Worm (Caenorhabditis elegans): ENCODE results near the gene ZK616.61.

Gene ZK616.61

DNA sequence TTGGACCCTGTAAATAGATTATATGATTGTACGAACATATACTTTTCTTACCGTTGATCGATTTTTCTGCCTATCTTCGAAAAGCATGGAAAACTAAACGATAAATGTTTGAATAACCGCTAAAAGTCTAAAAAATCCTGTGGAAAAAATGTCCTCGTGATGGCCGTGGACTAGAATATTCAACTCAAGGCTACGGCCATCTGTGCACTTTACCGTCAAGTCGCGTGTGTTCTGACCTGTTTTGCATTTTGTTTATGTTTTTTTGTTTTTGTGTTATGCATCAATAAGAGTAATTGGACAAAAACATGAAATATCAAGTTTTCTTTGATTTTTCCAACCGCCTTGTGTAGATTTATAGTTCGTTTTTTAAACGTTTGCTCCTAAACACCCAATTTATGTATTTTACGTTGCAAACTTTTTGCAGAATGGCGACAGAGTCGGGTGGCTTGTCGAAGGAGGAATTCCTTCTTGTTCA is 41.3 kb upstream of the ZK616.61 start, which contains the start of the genes hda-6 and F41H10.4 (continued):
- TF ChIP-seq zfh-2 (GFP tag; conservative IDR thresholded peaks at IDR 0.05) (no peak), rcor-1 (GFP tag; IDR thresholded peaks at IDR 0.05) (no peak), snpc-3.4 (tag; optimal IDR thresholded peaks at IDR 0.05) (peak; percentile 78), K12H6.12 (tag; optimal IDR thresholded peaks at IDR 0.05) (peak; percentile 24), Y53F4B.3 (GFP tag; IDR thresholded peaks at IDR 0.05) (no peak), bed-2 (GFP tag; IDR thresholded peaks at IDR 0.05) (no peak), attf-5 (GFP tag; optimal IDR thresholded peaks at IDR 0.05) (peak; percentile 86), ceh-27 (GFP tag; optimal IDR thresholded peaks at IDR 0.05) (peak; percentile 92), F22D6.2 (tag; optimal IDR thresholded peaks at IDR 0.05) (no peak), attf-6 (GFP tag; IDR thresholded peaks at IDR 0.05) (no peak), attf-3 (GFP tag; conservative IDR thresholded peaks at IDR 0.05) (no peak), nhr-90 (tag; optimal IDR thresholded peaks at IDR 0.05) (no peak), Y67H2A.10 (GFP tag; conservative IDR thresholded peaks at IDR 0.05) (no peak), aptf-3 (GFP tag; IDR thresholded peaks at IDR 0.05) (no peak), tlf-1 (GFP tag; optimal IDR thresholded peaks at IDR 0.05) (peak; percentile 15), xnd-1 (tag; optimal IDR thresholded peaks at IDR 0.05) (no peak), let-607 (tag; optimal IDR thresholded peaks at IDR 0.05) (peak in 1 of 2 experiments; percentile 9), F52B5.7 (tag; optimal IDR thresholded peaks at IDR 0.05) (no peak), Y95B8A.8 (GFP tag; IDR thresholded peaks at IDR 0.05) (no peak), K11D2.4 (GFP tag; IDR thresholded peaks at IDR 0.05) (0 out of 2 replicates have a peak, but pooled peaks have one; percentile 13), ekl-4 (GFP tag; IDR thresholded peaks at IDR 0.05) (peak; percentile 55; the same call in 1 of the 2 replicates), repo-1 (tag; optimal IDR thresholded peaks at IDR 0.05) (no peak), rec-8 (tag; optimal IDR thresholded peaks at IDR 0.05) (no peak), mxl-1 (tag; optimal IDR thresholded peaks at IDR 0.05) (no peak), madf-10 (tag; optimal IDR thresholded peaks at IDR 0.05) (peak; percentile 12), ama-1 (optimal IDR thresholded peaks at IDR 0.05) (no peak), ama-1 (GFP tag; optimal IDR thresholded peaks at IDR 0.05) (no peak), D2030.7 (GFP tag; IDR thresholded peaks at IDR 0.05) (no peak), ztf-6 (GFP tag; IDR thresholded peaks at IDR 0.05) (no peak), F57A8.1 (GFP tag; optimal IDR thresholded peaks at IDR 0.05) (no peak), Y56A3A.18 (GFP tag; IDR thresholded peaks at IDR 0.05) (no peak), B0336.3 (GFP tag; IDR thresholded peaks at IDR 0.05) (0 out of 2 replicates have a peak, but pooled peaks have one; percentile 31), nhr-27 (tag; optimal IDR thresholded peaks at IDR 0.05) (no peak), aptf-2 (GFP tag; conservative IDR thresholded peaks at IDR 0.05) (no peak), sdz-38 (tag; optimal IDR thresholded peaks at IDR 0.05) (no peak), ztf-18 (tag; optimal IDR thresholded peaks at IDR 0.05) (peak; percentile 39), lin-26 (GFP tag; IDR thresholded peaks at IDR 0.05) (no peak), let-526 (GFP tag; IDR thresholded peaks at IDR 0.05) (no peak), dpff-1 (tag; optimal IDR thresholded peaks at IDR 0.05) (no peak), unc-62 (GFP tag; optimal IDR thresholded peaks at IDR 0.05) (no peak), nfya-2 (GFP tag; IDR thresholded peaks at IDR 0.05) (no peak), ztf-26 (tag; optimal IDR thresholded peaks at IDR 0.05) (no peak), T07F8.4 (tag; optimal IDR thresholded peaks at IDR 0.05) (no peak), fkh-3 (tag; optimal IDR thresholded peaks at IDR 0.05) (no peak), nfyb-1 (GFP tag; IDR thresholded peaks at IDR 0.05) (peak; percentile 40; the same call in 1 of the 2 replicates), Y53G8AR.9 (GFP tag; conservative IDR thresholded peaks at IDR 0.05) (no peak), cebp-2 (GFP tag; IDR thresholded peaks at IDR 0.05) (no peak), B0035.1 (tag; optimal IDR thresholded peaks at IDR 0.05) (no peak), B0019.2 (GFP tag; conservative IDR thresholded peaks at IDR 0.05) (no peak), pha-4 (tag; optimal IDR thresholded peaks at IDR 0.05) (no peak)
